Worm (Caenorhabditis elegans) whole organism, midembryonic: Measurements from ENCODE around the gene cdkl-1.

Experiments used
- T22C8.4 ChIP-seq: fragments of 200-800 bp; sonication (Bioruptor generic); IDR thresholded peaks from 2 replicates; pipeline ENCODE4 v1.3.6; 2022; ENCODE audit warnings: missing genetic modification characterization, missing compliant biosample characterization
- cog-1 ChIP-seq: sonication (generic microtip); optimal IDR thresholded peaks from 2 replicates; lab custom pipeline; 2016; ENCODE audit warnings: missing genetic modification characterization, missing compliant biosample characterization
- flt-1 ChIP-seq: fragments of 200-800 bp; sonication (Bioruptor generic); IDR thresholded peaks from 2 replicates; pipeline ENCODE4 v1.3.6; 2022; ENCODE audit warnings: missing genetic modification characterization, missing compliant biosample characterization
- klf-2 ChIP-seq: fragments of 200-800 bp; sonication (Bioruptor generic); conservative IDR thresholded peaks from 2 replicates; pipeline ENCODE4 v1.3.6; 2022; ENCODE audit warnings: missing genetic modification reagents, missing genetic modification characterization, missing compliant biosample characterization
- med-1 ChIP-seq: sonication (generic microtip); optimal IDR thresholded peaks from 2 replicates; lab custom pipeline; 2017; ENCODE audit warnings: missing genetic modification characterization, mild to moderate bottlenecking, missing compliant biosample characterization, antibody characterized with exemption, missing genetic modification reagents; ENCODE audit not compliant: insufficient read depth
- ref-1 ChIP-seq: fragments of 200-800 bp; sonication (Bioruptor generic); conservative IDR thresholded peaks from 2 replicates; pipeline ENCODE4 v1.3.6; 2022; ENCODE audit warnings: missing genetic modification reagents, missing genetic modification characterization, missing compliant biosample characterization
- tab-1 ChIP-seq: fragments of 200-800 bp; sonication (Bioruptor generic); IDR thresholded peaks from 2 replicates; pipeline ENCODE4 v1.3.6; 2022; ENCODE audit warnings: missing genetic modification characterization, missing compliant biosample characterization
- ztf-23 ChIP-seq: fragments of 200-800 bp; sonication (Bioruptor generic); IDR thresholded peaks from 2 replicates; pipeline ENCODE4 v1.3.6; 2022; ENCODE audit warnings: missing genetic modification reagents, missing genetic modification characterization, missing compliant biosample characterization
- ztf-29 ChIP-seq: fragments of 200-800 bp; sonication (Bioruptor generic); IDR thresholded peaks from 2 replicates; pipeline ENCODE4 v1.3.6; 2022; ENCODE audit warnings: missing genetic modification reagents, missing genetic modification characterization, missing compliant biosample characterization

cdkl-1 gene

ce11 chrV:11148971-11149370 lies 50.3 kb downstream of the cdkl-1 start:
- TF ChIP-seq med-1 (GFP tag; lab: Kevin White, UChicago) = no peak
- no peak for TF ChIP-seq ztf-23 (GFP tag; lab: Robert Waterston, UW)
- no peak for TF ChIP-seq tab-1 (GFP tag; lab: Robert Waterston, UW)
- TF ChIP-seq ref-1 = no peak
- no peak for TF ChIP-seq T22C8.4 (GFP tag; lab: Robert Waterston, UW)
- TF ChIP-seq ztf-29 (GFP tag; lab: Robert Waterston, UW) = no peak
- no peak for TF ChIP-seq flt-1 (GFP tag; lab: Robert Waterston, UW)
- no peak for TF ChIP-seq cog-1 (tag; lab: Kevin White, UChicago)
- no peak for TF ChIP-seq klf-2 (GFP tag; lab: Robert Waterston, UW)

ce11 chrV:11149405-11149804 lies 50.7 kb downstream of the cdkl-1 start, which contains the start of gene T19C4.1:
Gene T19C4.1 (plus strand): TSS chrV:11149705.
- TF ChIP-seq ztf-23 (GFP tag; lab: Robert Waterston, UW) (no peak), ref-1 (no peak), flt-1 (GFP tag; lab: Robert Waterston, UW) (no peak), tab-1 (GFP tag; lab: Robert Waterston, UW) (no peak), klf-2 (GFP tag; lab: Robert Waterston, UW) (no peak), cog-1 (tag; lab: Kevin White, UChicago) (no peak), ztf-29 (GFP tag; lab: Robert Waterston, UW) (no peak), med-1 (GFP tag; lab: Kevin White, UChicago) (no peak), T22C8.4 (GFP tag; lab: Robert Waterston, UW) (no peak)

ce11 chrV:11152333-11152732 lies 53.6 kb downstream of the cdkl-1 start, which contains the start of gene srg-39:
Gene srg-39 (minus strand): TSS chrV:11152433.
- TF ChIP-seq cog-1 (tag; lab: Kevin White, UChicago) (no peak), klf-2 (GFP tag; lab: Robert Waterston, UW) (no peak), ztf-29 (GFP tag; lab: Robert Waterston, UW) (no peak), tab-1 (GFP tag; lab: Robert Waterston, UW) (no peak), ref-1 (no peak), ztf-23 (GFP tag; lab: Robert Waterston, UW) (no peak), med-1 (GFP tag; lab: Kevin White, UChicago) (no peak), T22C8.4 (GFP tag; lab: Robert Waterston, UW) (no peak), flt-1 (GFP tag; lab: Robert Waterston, UW) (no peak)

- no peak for TF ChIP-seq klf-2 (GFP tag; lab: Robert Waterston, UW)
- no peak for TF ChIP-seq med-1 (GFP tag; lab: Kevin White, UChicago)
- no peak for TF ChIP-seq ref-1
- TF ChIP-seq T22C8.4 (GFP tag; lab: Robert Waterston, UW) = no peak
- no peak for TF ChIP-seq ztf-29 (GFP tag; lab: Robert Waterston, UW)
- TF ChIP-seq ztf-23 (GFP tag; lab: Robert Waterston, UW) = no peak
- no peak for TF ChIP-seq flt-1 (GFP tag; lab: Robert Waterston, UW)
Measured at ce11 chrV:11155553-11155952, 56.9 kb downstream of the cdkl-1 start, which contains the start of gene srg-38. Gene srg-38 (minus strand): TSS chrV:11155653.

ce11 chrV:11156589-11156988 lies 57.9 kb downstream of the cdkl-1 start:
- TF ChIP-seq ztf-29 (GFP tag; lab: Robert Waterston, UW) (no peak), klf-2 (GFP tag; lab: Robert Waterston, UW) (no peak), med-1 (GFP tag; lab: Kevin White, UChicago) (no peak), ztf-23 (GFP tag; lab: Robert Waterston, UW) (no peak), cog-1 (tag; lab: Kevin White, UChicago) (no peak), flt-1 (GFP tag; lab: Robert Waterston, UW) (no peak), ref-1 (no peak), T22C8.4 (GFP tag; lab: Robert Waterston, UW) (no peak), tab-1 (GFP tag; lab: Robert Waterston, UW) (no peak)
